Worm (Caenorhabditis elegans): ENCODE data around the gene Y34B4A.7.

DNA sequence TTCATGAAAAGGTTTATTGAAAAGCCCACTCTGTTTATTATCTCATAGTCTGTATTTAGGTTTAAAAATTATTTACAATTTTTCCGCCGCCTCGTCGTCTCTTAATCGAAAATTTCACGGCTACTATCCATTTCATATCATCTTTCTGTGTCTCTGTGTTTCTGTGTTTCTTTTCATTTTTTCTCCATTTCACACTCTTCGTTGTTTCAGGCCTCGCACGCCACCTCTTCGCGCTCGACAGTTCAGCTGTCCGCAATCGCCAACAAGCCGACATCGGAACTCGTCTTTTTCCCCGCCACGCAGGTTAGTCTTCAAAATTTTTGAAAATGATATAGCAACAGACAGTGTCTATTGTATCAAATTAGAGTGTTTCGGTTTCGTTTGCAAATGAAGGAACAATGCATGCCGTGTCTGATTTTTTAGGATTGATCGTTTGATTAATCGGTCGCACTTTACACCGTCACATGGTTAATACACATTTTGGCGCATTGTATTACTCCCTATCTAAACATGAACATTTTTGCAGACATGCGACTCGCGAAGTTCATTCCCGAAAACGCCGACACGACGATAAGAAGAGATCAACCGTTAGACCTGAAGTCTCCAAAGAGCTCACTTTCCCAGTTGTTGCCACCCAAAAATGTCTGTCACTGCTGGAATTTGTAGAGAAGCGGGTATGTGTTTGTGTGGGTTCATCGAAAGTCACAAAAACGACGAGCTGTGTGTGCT lies 33.0 kb upstream of the Y34B4A.7 start:
- no peak for TF ChIP-seq M03D4.4 (tag; optimal IDR thresholded peaks at IDR 0.05)
- no peak for TF ChIP-seq nhr-76 (tag; optimal IDR thresholded peaks at IDR 0.05)
- no peak for TF ChIP-seq pha-4 (tag; optimal IDR thresholded peaks at IDR 0.05)
- TF ChIP-seq blmp-1 (tag; optimal IDR thresholded peaks at IDR 0.05), result no peak
- TF ChIP-seq lin-13 (tag; optimal IDR thresholded peaks at IDR 0.05), result no peak
- no peak for TF ChIP-seq elt-3 (tag; optimal IDR thresholded peaks at IDR 0.05)
- no peak for TF ChIP-seq snpc-4 (tag; optimal IDR thresholded peaks at IDR 0.05)
- no peak for TF ChIP-seq ztf-11 (tag; optimal IDR thresholded peaks at IDR 0.05)
- TF ChIP-seq nhr-12 (tag; optimal IDR thresholded peaks at IDR 0.05), result no peak
- TF ChIP-seq lsy-2 (tag; optimal IDR thresholded peaks at IDR 0.05), result no peak
- TF ChIP-seq unc-39 (tag; optimal IDR thresholded peaks at IDR 0.05), result no peak
